Worm (Caenorhabditis elegans) whole organism, L1 larva: Measurements from ENCODE around the gene Y48G9A.7.
A peak's percentile ranks its signal among the peaks of the same experiment; 100 is the strongest.

Experiments used
- F16B12.6 ChIP-seq: fragments of 150-350 bp; optimal IDR thresholded peaks from 2 replicates; lab custom pipeline; 2014; ENCODE audit warnings: missing biosample characterization, missing genetic modification characterization
- aly-2 ChIP-seq: fragments of 150-350 bp; optimal IDR thresholded peaks from 2 replicates; lab custom pipeline; 2014; ENCODE audit warnings: missing biosample characterization, missing genetic modification characterization
- ceh-8 ChIP-seq: fragments of 200-800 bp; sonication (Bioruptor generic); optimal IDR thresholded peaks from 2 replicates; lab custom pipeline; 2018; ENCODE audit warnings: mild to moderate bottlenecking, missing genetic modification characterization, moderate library complexity, missing compliant biosample characterization
- ceh-82 ChIP-seq, 3 experiments: fragments of 150-350 bp in 1 of 3; sonication (generic microtip) in 2 of 3; optimal IDR thresholded peaks; 2 replicates each; lab custom pipeline; 2014 to 2017; ENCODE audit warnings: missing biosample characterization in 3 of 3, missing genetic modification characterization in 3 of 3
- ceh-88 ChIP-seq: fragments of 200-800 bp; sonication (Bioruptor generic); IDR thresholded peaks from 2 replicates; pipeline ENCODE4 v1.3.6; 2022; ENCODE audit warnings: missing genetic modification characterization, missing compliant biosample characterization
- ceh-90 ChIP-seq: sonication (generic microtip); optimal IDR thresholded peaks from 2 replicates; lab custom pipeline; 2016; ENCODE audit warnings: missing genetic modification characterization, missing compliant biosample characterization
- dpl-1 ChIP-seq, 3 experiments: fragments of 150-350 bp in 2 of 3; sonication (generic microtip) in 1 of 3; optimal IDR thresholded peaks; 2 replicates each; lab custom pipeline; 2014 to 2017; ENCODE audit warnings: missing biosample characterization in 3 of 3, missing genetic modification characterization in 3 of 3, missing genetic modification reagents in 3 of 3
- dsc-1 ChIP-seq: sonication (generic microtip); optimal IDR thresholded peaks from 2 replicates; lab custom pipeline; 2016; ENCODE audit warnings: mild to moderate bottlenecking, missing genetic modification characterization, missing compliant biosample characterization
- egl-13 ChIP-seq: sonication (generic microtip); optimal IDR thresholded peaks from 2 replicates; lab custom pipeline; 2016; ENCODE audit warnings: missing genotype, missing genetic modification reagents, missing genetic modification characterization, missing compliant biosample characterization
- egl-27 ChIP-seq, 2 experiments: fragments of 150-350 bp in 1 of 2; sonication (generic microtip); optimal IDR thresholded peaks; 3 replicates each; lab custom pipeline; 2017 to 2018; ENCODE audit warnings: missing biosample characterization in 2 of 2, missing genetic modification characterization in 2 of 2, missing genetic modification reagents in 2 of 2
- elt-2 ChIP-seq: sonication (generic microtip); optimal IDR thresholded peaks from 2 replicates; lab custom pipeline; 2016; ENCODE audit warnings: missing genetic modification characterization, mild to moderate bottlenecking, inconsistent platforms, missing compliant biosample characterization, missing genetic modification reagents
- fkh-4 ChIP-seq: sonication (generic microtip); optimal IDR thresholded peaks from 2 replicates; lab custom pipeline; 2016; ENCODE audit warnings: missing compliant biosample characterization, missing genetic modification characterization, borderline replicate concordance
- fkh-8 ChIP-seq: sonication (generic microtip); optimal IDR thresholded peaks from 2 replicates; lab custom pipeline; 2016; ENCODE audit warnings: mild to moderate bottlenecking, missing genetic modification characterization, missing compliant biosample characterization
- fos-1 ChIP-seq: fragments of 150-350 bp; optimal IDR thresholded peaks from 2 replicates; lab custom pipeline; 2014; ENCODE audit warnings: missing biosample characterization, missing genetic modification characterization
- grh-1 ChIP-seq: fragments of 200-800 bp; sonication (Bioruptor generic); IDR thresholded peaks from 2 replicates; pipeline ENCODE4 v1.3.6; 2022; ENCODE audit warnings: missing genetic modification reagents, missing genetic modification characterization, missing compliant biosample characterization
- hlh-4 ChIP-seq: sonication (generic microtip); optimal IDR thresholded peaks from 2 replicates; lab custom pipeline; 2016; ENCODE audit warnings: mild to moderate bottlenecking, missing genetic modification characterization, missing compliant biosample characterization
- irx-1 ChIP-seq: sonication (generic microtip); optimal IDR thresholded peaks from 2 replicates; lab custom pipeline; 2016; ENCODE audit warnings: missing genetic modification characterization, missing compliant biosample characterization
- isw-1 ChIP-seq: fragments of 200-800 bp; sonication (Bioruptor generic); IDR thresholded peaks from 2 replicates; pipeline ENCODE4 v1.3.6; 2022; ENCODE audit warnings: missing genetic modification characterization, missing compliant biosample characterization
- jun-1 ChIP-seq: fragments of 150-350 bp; optimal IDR thresholded peaks from 2 replicates; lab custom pipeline; 2014; ENCODE audit warnings: missing biosample characterization, missing genetic modification reagents, missing genetic modification characterization
- lin-15B ChIP-seq: fragments of 150-350 bp; sonication (generic microtip); optimal IDR thresholded peaks from 3 replicates; lab custom pipeline; 2014; ENCODE audit warnings: missing biosample characterization, missing genetic modification characterization
- lsy-2 ChIP-seq, 2 experiments: fragments of 150-350 bp; optimal IDR thresholded peaks; 2 replicates each; lab custom pipeline; 2014; ENCODE audit warnings: missing biosample characterization in 2 of 2, missing genetic modification characterization in 2 of 2
- mef-2 ChIP-seq: fragments of 150-350 bp; optimal IDR thresholded peaks from 2 replicates; lab custom pipeline; 2014; ENCODE audit warnings: missing biosample characterization, missing genetic modification characterization
- mep-1 ChIP-seq: fragments of 150-350 bp; optimal IDR thresholded peaks from 2 replicates; lab custom pipeline; 2014; ENCODE audit warnings: missing biosample characterization, missing genetic modification characterization
- nhr-11 ChIP-seq: fragments of 150-350 bp; optimal IDR thresholded peaks from 2 replicates; lab custom pipeline; 2014; ENCODE audit warnings: missing biosample characterization, missing genetic modification characterization
- nhr-12 ChIP-seq: sonication (generic microtip); optimal IDR thresholded peaks from 2 replicates; lab custom pipeline; 2017; ENCODE audit warnings: missing biosample characterization, missing genetic modification characterization
- nhr-20 ChIP-seq: sonication (generic microtip); optimal IDR thresholded peaks from 2 replicates; lab custom pipeline; 2016; ENCODE audit warnings: mild to moderate bottlenecking, missing genetic modification characterization, missing compliant biosample characterization
- nhr-47 ChIP-seq: sonication (generic microtip); optimal IDR thresholded peaks from 2 replicates; lab custom pipeline; 2016; ENCODE audit warnings: mild to moderate bottlenecking, missing genetic modification characterization, moderate library complexity, missing compliant biosample characterization
- nhr-76 ChIP-seq: sonication (generic microtip); optimal IDR thresholded peaks from 2 replicates; lab custom pipeline; 2017; ENCODE audit warnings: missing biosample characterization, missing genetic modification characterization
- nhr-77 ChIP-seq: fragments of 150-350 bp; optimal IDR thresholded peaks from 2 replicates; lab custom pipeline; 2014; ENCODE audit warnings: missing biosample characterization, missing genetic modification characterization
- nhr-85 ChIP-seq: sonication (generic microtip); peaks from one replicate; lab custom pipeline; 2016; ENCODE audit warnings: missing genetic modification characterization, inconsistent platforms, missing compliant biosample characterization
- nhr-90 ChIP-seq: sonication (generic microtip); optimal IDR thresholded peaks from 2 replicates; lab custom pipeline; 2016; ENCODE audit warnings: mild to moderate bottlenecking, missing genetic modification characterization, missing compliant biosample characterization; ENCODE audit not compliant: poor library complexity
- pax-3 ChIP-seq: fragments of 200-800 bp; sonication (Bioruptor generic); optimal IDR thresholded peaks from 2 replicates; lab custom pipeline; 2018; ENCODE audit warnings: mild to moderate bottlenecking, missing genetic modification characterization, moderate library complexity, missing compliant biosample characterization
- rnt-1 ChIP-seq: sonication (generic microtip); optimal IDR thresholded peaks from 2 replicates; lab custom pipeline; 2016; ENCODE audit warnings: mild to moderate bottlenecking, missing genetic modification characterization, moderate library complexity, missing compliant biosample characterization
- sup-37 ChIP-seq: fragments of 200-800 bp; sonication (Bioruptor generic); optimal IDR thresholded peaks from 2 replicates; lab custom pipeline; 2018; ENCODE audit warnings: mild to moderate bottlenecking, missing genetic modification characterization, missing compliant biosample characterization
- swsn-7 ChIP-seq: sonication (generic microtip); optimal IDR thresholded peaks from 2 replicates; lab custom pipeline; 2016; ENCODE audit warnings: missing genetic modification characterization, missing compliant biosample characterization
- tlp-1 ChIP-seq: fragments of 150-350 bp; optimal IDR thresholded peaks from 2 replicates; lab custom pipeline; 2014; ENCODE audit warnings: missing biosample characterization, missing genetic modification characterization
- unc-30 ChIP-seq: sonication (generic microtip); optimal IDR thresholded peaks from 2 replicates; lab custom pipeline; 2017; ENCODE audit warnings: missing biosample characterization, missing genetic modification characterization
- unc-62 ChIP-seq: fragments of 150-350 bp; optimal IDR thresholded peaks from 2 replicates; lab custom pipeline; 2014; ENCODE audit warnings: missing biosample characterization, missing genetic modification reagents, missing genetic modification characterization
- vab-15 ChIP-seq: sonication (generic microtip); optimal IDR thresholded peaks from 2 replicates; lab custom pipeline; 2017; ENCODE audit warnings: missing genotype, mild to moderate bottlenecking, missing genetic modification characterization, missing compliant biosample characterization
- zip-4 ChIP-seq: fragments of 200-800 bp; sonication (Bioruptor generic); optimal IDR thresholded peaks from 2 replicates; lab custom pipeline; 2018; ENCODE audit warnings: mild to moderate bottlenecking, missing genetic modification characterization, moderate library complexity, missing compliant biosample characterization
- ztf-4 ChIP-seq: fragments of 150-350 bp; optimal IDR thresholded peaks from 2 replicates; lab custom pipeline; 2014; ENCODE audit warnings: missing biosample characterization, missing genetic modification characterization

The Y48G9A.7 gene

DNA sequence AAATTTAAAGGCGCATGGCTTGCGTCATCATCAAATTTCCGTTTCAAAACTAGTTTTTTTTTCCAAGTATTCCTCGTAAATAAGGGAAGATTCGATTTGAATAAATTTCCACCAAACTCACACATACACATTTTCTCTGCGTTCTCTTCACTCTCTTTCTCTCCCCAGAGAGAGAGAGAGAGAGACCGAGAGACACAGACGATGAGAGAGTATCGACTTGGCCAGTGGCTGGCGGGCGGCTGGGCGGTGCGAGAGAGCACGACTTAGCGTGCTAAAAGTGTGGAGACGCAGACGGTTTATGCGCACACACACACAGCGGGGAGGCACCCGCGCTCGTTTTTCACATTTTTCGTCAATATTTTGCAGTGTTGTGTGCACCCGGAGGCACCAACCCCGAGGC, 9.5 kb upstream of the Y48G9A.7 start (continued):
- TF ChIP-seq nhr-76 (tag; lab: Kevin White, UChicago) (no peak), dpl-1 (GFP tag; optimal IDR thresholded peaks at IDR 0.05; lab: Kevin White, UChicago) (peak; percentile 26 to 66 (median 58)), nhr-47 (peak; percentile 89), zip-4 (no peak), nhr-20 (tag; lab: Kevin White, UChicago) (peak; percentile 61), pax-3 (tag; lab: Kevin White, UChicago) (peak; percentile 30), elt-2 (tag; lab: Kevin White, UChicago) (peak; percentile 2), nhr-90 (tag; lab: Kevin White, UChicago) (peak; percentile 63), unc-62 (GFP tag; lab: Kevin White, UChicago) (no peak), ceh-90 (tag; lab: Kevin White, UChicago) (no peak), ceh-88 (GFP tag; lab: Robert Waterston, UW) (no peak; the same call in 1 of the 2 replicates), hlh-4 (no peak), ztf-4 (tag; lab: Kevin White, UChicago) (peak; percentile 32), egl-27 (tag; optimal IDR thresholded peaks at IDR 0.05; lab: Kevin White, UChicago) (peak in 1 of 2 experiments; percentile 53), nhr-77 (tag; lab: Kevin White, UChicago) (no peak), fkh-4 (no peak), swsn-7 (peak; percentile 88), nhr-12 (tag; lab: Kevin White, UChicago) (no peak), dsc-1 (tag; lab: Kevin White, UChicago) (peak; percentile 59), rnt-1 (tag; lab: Kevin White, UChicago) (no peak), aly-2 (tag; lab: Kevin White, UChicago) (no peak), grh-1 (GFP tag; lab: Robert Waterston, UW) (peak; percentile 67), egl-13 (tag; lab: Kevin White, UChicago) (peak; percentile 79), ceh-82 (tag; optimal IDR thresholded peaks at IDR 0.05; lab: Kevin White, UChicago) (peak; percentile 56 to 74 (median 60)), mep-1 (tag; lab: Kevin White, UChicago) (peak; percentile 73), jun-1 (peak; percentile 71), nhr-85 (tag; lab: Kevin White, UChicago) (peak; percentile 91), isw-1 (GFP tag; lab: Robert Waterston, UW) (peak; percentile 43), nhr-11 (tag; lab: Kevin White, UChicago) (peak; percentile 4), fkh-8 (tag; lab: Kevin White, UChicago) (peak; percentile 58), lin-15B (peak; percentile 40)

DNA sequence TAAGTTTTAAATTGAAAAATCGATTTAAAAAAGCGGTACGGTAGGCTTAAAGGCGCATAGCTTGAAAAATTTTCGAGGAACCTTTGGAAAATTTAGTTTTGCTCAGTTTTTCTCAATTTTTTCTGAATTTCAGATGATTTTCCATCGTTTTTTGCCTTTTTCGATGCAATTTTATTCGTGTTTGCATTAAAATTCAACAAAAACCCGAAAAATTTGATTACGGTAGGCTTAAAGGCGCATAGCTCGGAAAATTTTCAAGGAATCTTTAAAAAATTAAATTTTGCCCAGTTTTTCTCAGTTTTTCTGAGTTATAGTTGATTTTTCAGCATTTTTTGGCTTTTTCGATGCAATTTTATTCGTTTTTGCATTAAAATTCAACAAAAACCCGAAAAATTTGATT, 9.0 kb upstream of the Y48G9A.7 start:
- TF ChIP-seq lsy-2 (tag; optimal IDR thresholded peaks at IDR 0.05; lab: Kevin White, UChicago) (no peak), tlp-1 (tag; lab: Kevin White, UChicago) (no peak), fos-1 (tag; lab: Kevin White, UChicago) (no peak), ztf-4 (tag; lab: Kevin White, UChicago) (no peak)

DNA sequence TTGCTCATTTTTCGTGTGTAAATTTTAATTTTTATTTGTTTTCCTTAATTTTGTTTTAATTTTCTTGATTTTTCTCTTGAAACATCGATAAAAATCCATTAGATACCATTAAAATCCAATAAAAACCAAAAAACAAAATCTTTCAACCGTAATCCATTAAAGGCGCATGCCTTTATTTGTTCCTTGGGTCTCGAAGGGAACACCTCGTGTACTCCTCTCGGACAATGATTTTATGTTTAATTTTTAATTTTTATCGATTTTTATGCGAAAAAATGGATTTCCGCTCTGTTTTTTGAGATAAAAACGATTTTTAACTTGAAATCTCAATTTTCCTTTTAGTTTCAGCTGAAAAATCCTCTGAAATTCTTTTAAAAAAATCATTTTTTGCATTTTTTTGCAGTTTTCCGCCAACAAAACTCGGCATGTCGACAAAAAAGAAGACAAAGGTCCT, 8.4 kb upstream of the Y48G9A.7 start, which contains the start of gene ppk-2:
Gene ppk-2 (plus strand): TSS at position 401 of the 451 bp plus-strand sequence.
- no peak for TF ChIP-seq tlp-1 (tag; lab: Kevin White, UChicago)
- no peak for TF ChIP-seq zip-4
- no peak for TF ChIP-seq irx-1 (tag; lab: Kevin White, UChicago)
- no peak for TF ChIP-seq grh-1 (GFP tag; lab: Robert Waterston, UW)
- TF ChIP-seq sup-37 (GFP tag; lab: Kevin White, UChicago), result no peak

DNA sequence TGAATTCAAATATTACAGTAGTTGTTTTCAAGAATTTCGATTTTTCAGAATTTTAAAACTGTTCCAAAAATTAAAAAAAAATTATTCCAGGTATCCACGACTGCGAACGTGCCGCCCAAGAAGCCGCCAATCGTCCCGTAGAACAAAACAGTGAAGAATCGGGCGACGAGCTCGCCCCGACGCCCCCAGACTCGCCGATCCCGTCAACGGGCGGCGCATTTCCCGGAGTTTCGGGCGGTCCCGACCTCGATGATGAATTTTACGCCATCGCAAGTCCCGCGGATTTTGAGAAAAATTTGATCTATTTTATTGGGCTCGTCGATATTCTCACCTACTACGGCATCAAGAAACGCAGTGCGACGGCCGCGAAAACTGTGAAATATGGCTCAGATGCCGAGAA, 4.4 kb upstream of the Y48G9A.7 start:
- TF ChIP-seq unc-30 (no peak), vab-15 (tag; lab: Kevin White, UChicago) (no peak), lin-15B (no peak), nhr-20 (tag; lab: Kevin White, UChicago) (no peak), unc-62 (GFP tag; lab: Kevin White, UChicago) (no peak), rnt-1 (tag; lab: Kevin White, UChicago) (no peak), nhr-11 (tag; lab: Kevin White, UChicago) (no peak), mef-2 (no peak), ceh-8 (GFP tag; lab: Kevin White, UChicago) (no peak), F16B12.6 (tag; lab: Kevin White, UChicago) (no peak)
- TF ChIP-seq, all 84 proteins: peak for 0
